Worm (Caenorhabditis elegans): ENCODE measurements around the gene R13H4.2.

R13H4.2 gene

DNA sequence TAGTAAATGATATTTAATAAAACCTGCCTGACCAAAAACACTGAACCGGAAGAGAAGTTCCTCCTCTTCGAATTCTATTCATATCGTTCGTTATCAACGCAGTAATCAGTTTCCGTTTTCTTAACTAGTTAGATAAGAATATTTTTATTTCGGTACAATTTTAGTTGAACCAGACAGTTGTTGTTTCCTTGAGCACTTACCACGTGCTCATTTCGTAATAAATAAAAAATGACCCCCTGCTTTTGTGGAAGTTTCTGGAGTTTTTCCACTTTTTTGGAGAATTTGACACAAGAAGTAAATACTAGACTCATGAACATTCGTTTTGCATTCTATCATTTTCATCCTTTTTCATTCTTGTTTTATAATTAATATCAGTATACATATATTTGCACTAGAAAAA lies 17.5 kb downstream of the R13H4.2 start:
- no peak for TF ChIP-seq ama-1 (optimal IDR thresholded peaks at IDR 0.05)
- no peak for TF ChIP-seq aly-2 (tag; optimal IDR thresholded peaks at IDR 0.05)
- peak; percentile 20 for TF ChIP-seq pha-4 (tag; optimal IDR thresholded peaks at IDR 0.05)
- no peak for TF ChIP-seq lin-15B (tag; optimal IDR thresholded peaks at IDR 0.05)
- peak; percentile 33 for TF ChIP-seq elt-2 (tag; optimal IDR thresholded peaks at IDR 0.05)
- no peak for TF ChIP-seq elt-1 (tag; optimal IDR thresholded peaks at IDR 0.05)
- no peak for TF ChIP-seq tbx-2 (tag; optimal IDR thresholded peaks at IDR 0.05)

- TF ChIP-seq ztf-4 (tag; optimal IDR thresholded peaks at IDR 0.05) (no peak), jun-1 (tag; optimal IDR thresholded peaks at IDR 0.05) (no peak), snpc-4 (tag; optimal IDR thresholded peaks at IDR 0.05) (no peak), ceh-82 (tag; optimal IDR thresholded peaks at IDR 0.05) (no peak), eor-1 (tag; optimal IDR thresholded peaks at IDR 0.05) (no peak), ceh-28 (tag; optimal IDR thresholded peaks at IDR 0.05) (no peak), R02D3.7 (tag; optimal IDR thresholded peaks at IDR 0.05) (no peak), lin-39 (tag; optimal IDR thresholded peaks at IDR 0.05) (no peak), hmg-11 (tag; optimal IDR thresholded peaks at IDR 0.05) (no peak), ceh-16 (tag; optimal IDR thresholded peaks at IDR 0.05) (no peak), nhr-28 (tag; optimal IDR thresholded peaks at IDR 0.05) (no peak), nhr-12 (tag; optimal IDR thresholded peaks at IDR 0.05) (no peak), mdl-1 (tag; optimal IDR thresholded peaks at IDR 0.05) (no peak), ZK546.5 (tag; optimal IDR thresholded peaks at IDR 0.05) (no peak), nhr-11 (tag; optimal IDR thresholded peaks at IDR 0.05) (no peak)
These were observed 18.7 kb downstream of the R13H4.2 start for ce11 chrV:11854905-11855304.

- TF ChIP-seq nhr-67 (tag; optimal IDR thresholded peaks at IDR 0.05), result no peak
- TF ChIP-seq hmg-11 (tag; optimal IDR thresholded peaks at IDR 0.05), result no peak
- no peak for TF ChIP-seq snpc-4 (tag; optimal IDR thresholded peaks at IDR 0.05)
- no peak for TF ChIP-seq jun-1 (tag; optimal IDR thresholded peaks at IDR 0.05)
- no peak for TF ChIP-seq skn-1 (tag; optimal IDR thresholded peaks at IDR 0.05)
- TF ChIP-seq ama-1 (optimal IDR thresholded peaks at IDR 0.05), result no peak
These were observed 19.8 kb downstream of the R13H4.2 start for ce11 chrV:11856022-11856421.

DNA sequence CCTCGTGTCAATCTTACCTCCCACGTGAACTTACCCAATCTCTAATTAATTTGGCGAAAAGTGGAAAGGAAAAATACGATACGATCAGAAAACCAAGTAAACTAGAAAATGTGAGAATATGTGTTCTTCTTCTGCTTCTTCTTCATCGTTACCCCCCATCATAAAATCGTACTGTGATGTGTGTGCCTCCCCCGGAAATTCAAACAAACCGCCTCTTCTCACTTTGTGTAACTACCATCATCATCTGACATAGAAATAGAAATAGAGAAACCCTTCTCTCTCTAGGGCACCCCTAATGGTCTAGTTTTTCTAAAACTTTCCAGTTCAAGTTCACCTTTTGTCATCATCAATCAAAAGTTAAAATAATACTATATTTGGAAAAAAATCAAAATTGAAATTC lies 21.6 kb downstream of the R13H4.2 start:
- TF ChIP-seq nhr-23 (tag; optimal IDR thresholded peaks at IDR 0.05) (peak; percentile 25), nhr-25 (tag; optimal IDR thresholded peaks at IDR 0.05) (peak; percentile 60), egl-5 (tag; optimal IDR thresholded peaks at IDR 0.05) (peak; percentile 65), nhr-77 (tag; optimal IDR thresholded peaks at IDR 0.05) (no peak), unc-62 (GFP tag; optimal IDR thresholded peaks at IDR 0.05) (no peak), fos-1 (tag; optimal IDR thresholded peaks at IDR 0.05) (no peak), nfya-1 (tag; optimal IDR thresholded peaks at IDR 0.05; ENCODE audit: insufficient read depth) (no peak)

ce11 chrV:11858299-11858698 lies 22.1 kb downstream of the R13H4.2 start:
- TF ChIP-seq skn-1 (tag; optimal IDR thresholded peaks at IDR 0.05), result no peak
- TF ChIP-seq elt-1 (tag; optimal IDR thresholded peaks at IDR 0.05), result peak; percentile 78
- TF ChIP-seq nhr-23 (tag; optimal IDR thresholded peaks at IDR 0.05), result peak; percentile 15
- no peak for TF ChIP-seq mdl-1 (tag; optimal IDR thresholded peaks at IDR 0.05)

ce11 chrV:11859082-11859858 lies 23.1 kb downstream of the R13H4.2 start:
- TF ChIP-seq elt-1 (tag; optimal IDR thresholded peaks at IDR 0.05), result no peak
- TF ChIP-seq ZK546.5 (tag; optimal IDR thresholded peaks at IDR 0.05), result no peak
- no peak for TF ChIP-seq egl-5 (tag; optimal IDR thresholded peaks at IDR 0.05)
- TF ChIP-seq skn-1 (tag; optimal IDR thresholded peaks at IDR 0.05), result no peak
- TF ChIP-seq lin-39 (tag; optimal IDR thresholded peaks at IDR 0.05), result no peak
- TF ChIP-seq nhr-237 (tag; optimal IDR thresholded peaks at IDR 0.05), result no peak
- no peak for TF ChIP-seq unc-39 (tag; optimal IDR thresholded peaks at IDR 0.05)
- no peak for TF ChIP-seq unc-62 (GFP tag; optimal IDR thresholded peaks at IDR 0.05)
- TF ChIP-seq ztf-4 (tag; optimal IDR thresholded peaks at IDR 0.05), result no peak
- peak; percentile 75 for TF ChIP-seq nhr-23 (tag; optimal IDR thresholded peaks at IDR 0.05)
- no peak for TF ChIP-seq fos-1 (tag; optimal IDR thresholded peaks at IDR 0.05)
- TF ChIP-seq fkh-2 (tag; optimal IDR thresholded peaks at IDR 0.05), result no peak
- TF ChIP-seq ztf-11 (tag; optimal IDR thresholded peaks at IDR 0.05), result no peak
- TF ChIP-seq elt-3 (tag; optimal IDR thresholded peaks at IDR 0.05), result peak in 1 of 3 experiments; percentile 41
- TF ChIP-seq ceh-9 (tag; optimal IDR thresholded peaks at IDR 0.05), result no peak
- no peak for TF ChIP-seq nhr-11 (tag; optimal IDR thresholded peaks at IDR 0.05)
- no peak for TF ChIP-seq sea-2 (GFP tag; optimal IDR thresholded peaks at IDR 0.05)
- no peak for TF ChIP-seq nhr-67 (tag; optimal IDR thresholded peaks at IDR 0.05)
- TF ChIP-seq tbx-2 (tag; optimal IDR thresholded peaks at IDR 0.05), result peak; percentile 0
- no peak for TF ChIP-seq daf-12 (tag; optimal IDR thresholded peaks at IDR 0.05)
- TF ChIP-seq mdl-1 (tag; optimal IDR thresholded peaks at IDR 0.05), result peak; percentile 37
- peak; percentile 86 for TF ChIP-seq elt-2 (tag; optimal IDR thresholded peaks at IDR 0.05)
- TF ChIP-seq mml-1 (tag; optimal IDR thresholded peaks at IDR 0.05), result no peak
- TF ChIP-seq ama-1 (optimal IDR thresholded peaks at IDR 0.05), result no peak
- TF ChIP-seq lsy-12 (tag; optimal IDR thresholded peaks at IDR 0.05), result no peak
- TF ChIP-seq snpc-4 (tag; optimal IDR thresholded peaks at IDR 0.05), result no peak
- peak; percentile 90 for TF ChIP-seq nhr-25 (tag; optimal IDR thresholded peaks at IDR 0.05)
- no peak for TF ChIP-seq pha-4 (tag; optimal IDR thresholded peaks at IDR 0.05)
